Worm (Caenorhabditis elegans) whole organism, L1 larva: ENCODE data around the gene his-4.

Source experiments
- ceh-90 ChIP-seq: sonication (generic microtip); optimal IDR thresholded peaks from 2 replicates; lab custom pipeline; 2016; ENCODE audit warnings: missing genetic modification characterization, missing compliant biosample characterization
- unc-62 ChIP-seq: fragments of 150-350 bp; optimal IDR thresholded peaks from 2 replicates; lab custom pipeline; 2014; ENCODE audit warnings: missing biosample characterization, missing genetic modification reagents, missing genetic modification characterization

ce11 chrV:16080678-16081077 is 40.4 kb upstream of the his-4 start:
- TF ChIP-seq unc-62 (GFP tag; lab: Kevin White, UChicago) (no peak), ceh-90 (no peak)
